Fruit fly (Drosophila melanogaster) whole organism, prepupa: ENCODE data around the gene Rpn1.
A peak's percentile ranks its signal among the peaks of the same experiment; 100 is the strongest.

Experiments
- Blimp-1 ChIP-seq: fragments of 200-800 bp; sonication (Bioruptor generic); optimal IDR thresholded peaks from 3 replicates; lab custom pipeline; 2017; ENCODE audit warnings: missing biosample characterization, missing genetic modification characterization, mild to moderate bottlenecking, moderate library complexity, missing genetic modification reagents
- CG10669 ChIP-seq: fragments of 200-800 bp; sonication (Bioruptor generic); optimal IDR thresholded peaks from 3 replicates; lab custom pipeline; 2018; ENCODE audit warnings: missing biosample characterization, mild to moderate bottlenecking, missing genetic modification characterization, moderate library complexity
- CG11294 ChIP-seq: fragments of 200-800 bp; sonication (Bioruptor generic); IDR thresholded peaks from 2 replicates; pipeline ENCODE4 v1.3.6; 2022; ENCODE audit warnings: missing biosample characterization, missing genetic modification characterization
- CG11762 ChIP-seq: fragments of 200-800 bp; sonication (Bioruptor generic); optimal IDR thresholded peaks from 3 replicates; lab custom pipeline; 2016; ENCODE audit warnings: missing biosample characterization, missing genetic modification characterization; ENCODE audit not compliant: insufficient read depth
- CG11902 ChIP-seq: fragments of 200-800 bp; sonication (Bioruptor generic); optimal IDR thresholded peaks from 3 replicates; lab custom pipeline; 2016; ENCODE audit warnings: missing biosample characterization, missing genetic modification characterization
- CG15336 ChIP-seq: fragments of 200-800 bp; sonication (Bioruptor generic); IDR thresholded peaks from 2 replicates; pipeline ENCODE4 v1.3.6; 2022; ENCODE audit warnings: missing biosample characterization, missing genetic modification characterization
- CG1621 ChIP-seq: fragments of 200-800 bp; sonication (Bioruptor generic); optimal IDR thresholded peaks from 3 replicates; lab custom pipeline; 2018; ENCODE audit warnings: missing biosample characterization, mild to moderate bottlenecking, missing genetic modification characterization
- CG16779 ChIP-seq: fragments of 200-800 bp; sonication (Bioruptor generic); optimal IDR thresholded peaks from 3 replicates; lab custom pipeline; 2017; ENCODE audit warnings: missing biosample characterization, mild to moderate bottlenecking, missing genetic modification characterization
- CG31627 ChIP-seq: fragments of 200-800 bp; sonication (Bioruptor generic); optimal IDR thresholded peaks from 3 replicates; lab custom pipeline; 2016; ENCODE audit warnings: missing biosample characterization, missing genetic modification characterization
- CG32006 ChIP-seq: fragments of 200-800 bp; sonication (Bioruptor generic); optimal IDR thresholded peaks from 3 replicates; lab custom pipeline; 2017; ENCODE audit warnings: missing biosample characterization, mild to moderate bottlenecking, missing genetic modification characterization
- CG34406 ChIP-seq: fragments of 200-800 bp; sonication (Bioruptor generic); optimal IDR thresholded peaks from 3 replicates; lab custom pipeline; 2016; ENCODE audit warnings: missing biosample characterization, missing genetic modification characterization
- CG3919 ChIP-seq: fragments of 200-800 bp; sonication (Bioruptor generic); optimal IDR thresholded peaks from 3 replicates; lab custom pipeline; 2016; ENCODE audit warnings: missing biosample characterization, missing genetic modification characterization
- CG4318 ChIP-seq: fragments of 200-800 bp; sonication (Bioruptor generic); optimal IDR thresholded peaks from 3 replicates; lab custom pipeline; 2017; ENCODE audit warnings: missing biosample characterization, mild to moderate bottlenecking, missing genetic modification characterization
- CG6163 ChIP-seq: fragments of 200-800 bp; sonication (Bioruptor generic); IDR thresholded peaks from 3 replicates; pipeline ENCODE4 v1.3.6; 2022; ENCODE audit warnings: missing biosample characterization, missing genetic modification characterization
- CG6792 ChIP-seq: fragments of 200-800 bp; sonication (Bioruptor generic); optimal IDR thresholded peaks from 3 replicates; lab custom pipeline; 2016; ENCODE audit warnings: missing biosample characterization, missing genetic modification characterization
- CG6808 ChIP-seq: fragments of 200-800 bp; sonication (Bioruptor generic); optimal IDR thresholded peaks from 3 replicates; lab custom pipeline; 2017; ENCODE audit warnings: missing biosample characterization, missing genetic modification characterization, mild to moderate bottlenecking, moderate library complexity, missing genetic modification reagents
- CG6854 ChIP-seq: fragments of 200-800 bp; sonication (Bioruptor generic); optimal IDR thresholded peaks from 2 replicates; lab custom pipeline; 2017; ENCODE audit warnings: missing biosample characterization, mild to moderate bottlenecking, missing genetic modification characterization
- CG8119 ChIP-seq: fragments of 200-800 bp; sonication (Bioruptor generic); IDR thresholded peaks from 3 replicates; pipeline ENCODE4 v1.3.6; 2022; ENCODE audit warnings: missing biosample characterization, missing genetic modification characterization
- CG8319 ChIP-seq: fragments of 200-800 bp; sonication (Bioruptor generic); optimal IDR thresholded peaks from 3 replicates; lab custom pipeline; 2016; ENCODE audit warnings: missing biosample characterization, missing genetic modification characterization
- CG8632 ChIP-seq: fragments of 200-800 bp; sonication (Bioruptor generic); optimal IDR thresholded peaks from 3 replicates; lab custom pipeline; 2016; ENCODE audit warnings: missing biosample characterization, missing genetic modification characterization
- CG9139 ChIP-seq: fragments of 200-800 bp; sonication (Bioruptor generic); optimal IDR thresholded peaks from 3 replicates; lab custom pipeline; 2017; ENCODE audit warnings: missing biosample characterization, mild to moderate bottlenecking, missing genetic modification characterization
- Eip75B ChIP-seq: fragments of 200-800 bp; sonication (Bioruptor generic); optimal IDR thresholded peaks from 3 replicates; lab custom pipeline; 2016; ENCODE audit warnings: missing biosample characterization, missing genetic modification characterization
- Eip78C ChIP-seq: fragments of 200-800 bp; sonication (Bioruptor generic); peaks from one replicate; lab custom pipeline; 2016; ENCODE audit warnings: missing biosample characterization, missing genetic modification characterization
- Eip93F ChIP-seq: fragments of 200-800 bp; sonication (Bioruptor generic); optimal IDR thresholded peaks from 2 replicates; lab custom pipeline; 2016; ENCODE audit warnings: missing biosample characterization, mild to moderate bottlenecking, missing genetic modification characterization
- Ets21C ChIP-seq: fragments of 200-800 bp; sonication (Bioruptor generic); optimal IDR thresholded peaks from 3 replicates; lab custom pipeline; 2016; ENCODE audit warnings: missing biosample characterization, missing genetic modification characterization
- Ets96B ChIP-seq: fragments of 200-800 bp; optimal IDR thresholded peaks from 2 replicates; lab custom pipeline; 2019; ENCODE audit warnings: missing biosample characterization, mild to moderate bottlenecking, missing genetic modification characterization, moderate library complexity
- Gug ChIP-seq: fragments of 200-800 bp; sonication (Bioruptor generic); IDR thresholded peaks from 2 replicates; pipeline ENCODE4 v1.3.6; 2022; ENCODE audit warnings: missing biosample characterization, missing genetic modification characterization
- Hr38 ChIP-seq: sonication (Bioruptor generic); optimal IDR thresholded peaks from 2 replicates; lab custom pipeline; 2016; ENCODE audit warnings: missing biosample characterization, missing genetic modification characterization
- Hr39 ChIP-seq: fragments of 200-800 bp; sonication (Bioruptor generic); optimal IDR thresholded peaks from 2 replicates; lab custom pipeline; 2016; ENCODE audit warnings: missing biosample characterization, missing genetic modification characterization
- Hr4 ChIP-seq: fragments of 200-800 bp; sonication (Bioruptor generic); optimal IDR thresholded peaks from 3 replicates; lab custom pipeline; 2016; ENCODE audit warnings: missing biosample characterization, missing genetic modification characterization
- Lpt ChIP-seq: fragments of 200-800 bp; sonication (Bioruptor generic); optimal IDR thresholded peaks from 3 replicates; lab custom pipeline; 2016; ENCODE audit warnings: missing biosample characterization, missing genetic modification characterization
- Met ChIP-seq: fragments of 200-800 bp; sonication (Bioruptor generic); optimal IDR thresholded peaks from 3 replicates; lab custom pipeline; 2016; ENCODE audit warnings: missing biosample characterization, missing genetic modification characterization
- OdsH ChIP-seq: fragments of 200-800 bp; sonication (Bioruptor generic); optimal IDR thresholded peaks from 3 replicates; lab custom pipeline; 2016; ENCODE audit warnings: missing biosample characterization, missing genetic modification characterization
- Smox ChIP-seq: fragments of 200-800 bp; sonication (Bioruptor generic); optimal IDR thresholded peaks from 3 replicates; lab custom pipeline; 2016; ENCODE audit warnings: missing biosample characterization, missing genetic modification characterization
- Sox102F ChIP-seq: fragments of 200-800 bp; sonication (Bioruptor generic); optimal IDR thresholded peaks from 2 replicates; lab custom pipeline; 2016; ENCODE audit warnings: missing biosample characterization, mild to moderate bottlenecking, missing genetic modification characterization
- Sox15 ChIP-seq: fragments of 200-800 bp; sonication (Bioruptor generic); optimal IDR thresholded peaks from 3 replicates; lab custom pipeline; 2016; ENCODE audit warnings: missing biosample characterization, missing genetic modification characterization
- achi ChIP-seq: fragments of 200-800 bp; sonication (Bioruptor generic); optimal IDR thresholded peaks from 3 replicates; lab custom pipeline; 2016; ENCODE audit warnings: missing biosample characterization, missing genetic modification characterization
- acj6 ChIP-seq: fragments of 200-800 bp; sonication (Bioruptor generic); optimal IDR thresholded peaks from 3 replicates; lab custom pipeline; 2016; ENCODE audit warnings: missing biosample characterization, missing genetic modification characterization
- dac ChIP-seq: fragments of 200-800 bp; sonication (Bioruptor generic); optimal IDR thresholded peaks from 2 replicates; lab custom pipeline; 2017; ENCODE audit warnings: missing biosample characterization, mild to moderate bottlenecking, missing genetic modification characterization
- dsx ChIP-seq: fragments of 200-800 bp; optimal IDR thresholded peaks from 3 replicates; lab custom pipeline; 2019; ENCODE audit warnings: missing biosample characterization, mild to moderate bottlenecking, missing genetic modification characterization, moderate library complexity; ENCODE audit not compliant: poor library complexity, severe bottlenecking
- esn ChIP-seq: fragments of 200-800 bp; sonication (Bioruptor generic); optimal IDR thresholded peaks from 2 replicates; lab custom pipeline; 2016; ENCODE audit warnings: missing biosample characterization, mild to moderate bottlenecking, missing genetic modification characterization, moderate library complexity
- fd59A ChIP-seq: fragments of 200-800 bp; sonication (Bioruptor generic); optimal IDR thresholded peaks from 2 replicates; lab custom pipeline; 2017; ENCODE audit warnings: missing biosample characterization, mild to moderate bottlenecking, missing genetic modification characterization, missing genetic modification reagents
- net ChIP-seq: fragments of 200-800 bp; sonication (Bioruptor generic); optimal IDR thresholded peaks from 3 replicates; lab custom pipeline; 2016; ENCODE audit warnings: missing biosample characterization, missing genetic modification characterization
- pdm3 ChIP-seq: fragments of 200-800 bp; sonication (Bioruptor generic); optimal IDR thresholded peaks from 3 replicates; lab custom pipeline; 2016; ENCODE audit warnings: missing biosample characterization, missing genetic modification characterization
- salr ChIP-seq, 2 experiments: fragments of 200-800 bp; sonication (Bioruptor generic); optimal IDR thresholded peaks; 3 replicates each; lab custom pipeline; 2016 to 2018; ENCODE audit warnings: missing biosample characterization in 2 of 2, missing genetic modification characterization in 2 of 2, mild to moderate bottlenecking in 1 of 2
- spab ChIP-seq: fragments of 200-800 bp; sonication (Bioruptor generic); optimal IDR thresholded peaks from 2 replicates; lab custom pipeline; 2017; ENCODE audit warnings: missing biosample characterization, mild to moderate bottlenecking, missing genetic modification characterization, missing genetic modification reagents
- ss ChIP-seq, 2 experiments: fragments of 200-800 bp; sonication (Bioruptor generic); optimal IDR thresholded peaks; 2 replicates in 1 of 2; 3 replicates in 1 of 2; lab custom pipeline; 2017 to 2018; ENCODE audit warnings: mild to moderate bottlenecking in 2 of 2, missing biosample characterization in 2 of 2, missing genetic modification characterization in 2 of 2, moderate library complexity in 1 of 2
- svp ChIP-seq: fragments of 200-800 bp; sonication (Bioruptor generic); peaks from one replicate; lab custom pipeline; 2016; ENCODE audit warnings: missing biosample characterization, missing genetic modification characterization
- topi ChIP-seq: fragments of 200-800 bp; sonication (Bioruptor generic); optimal IDR thresholded peaks from 3 replicates; lab custom pipeline; 2016; ENCODE audit warnings: missing biosample characterization, missing genetic modification characterization
- vri ChIP-seq: fragments of 200-800 bp; sonication (Bioruptor generic); optimal IDR thresholded peaks from 3 replicates; lab custom pipeline; 2016; ENCODE audit warnings: missing biosample characterization, mild to moderate bottlenecking, missing genetic modification characterization

Rpn1 gene

dm6 chr3L:19870843-19871666 is 43.8 kb upstream of the Rpn1 start, which contains the start of the genes Rab8 and Usp32:
Gene Rab8 (minus strand): TSS chr3L:19871078.
Gene Usp32 (plus strand): TSS chr3L:19871139.
- TF ChIP-seq CG6163 (GFP tag; lab: Robert Waterston, UW): peak; percentile 42; the same call in 2 of the 3 replicates
- TF ChIP-seq CG16779 (tag; lab: Kevin White, UChicago): peak; percentile 5
- 0 out of 2 replicates have a peak, but pooled peaks have one; percentile 23 for TF ChIP-seq Gug (GFP tag; lab: Robert Waterston, UW)
- no peak for TF ChIP-seq CG8319 (GFP tag; lab: Kevin White, UChicago)
- TF ChIP-seq Eip75B (GFP tag; lab: Kevin White, UChicago): peak; percentile 47
- TF ChIP-seq pdm3: no peak
- TF ChIP-seq CG6808 (GFP tag; lab: Kevin White, UChicago): no peak
- TF ChIP-seq dsx (GFP tag; lab: Kevin White, UChicago): peak; percentile 2
- TF ChIP-seq CG31627: peak; percentile 57
- no peak for TF ChIP-seq CG10669 (GFP tag; lab: Kevin White, UChicago)
- no peak for TF ChIP-seq CG11762 (GFP tag; lab: Kevin White, UChicago)
- TF ChIP-seq achi (GFP tag; lab: Kevin White, UChicago): no peak
- TF ChIP-seq vri (GFP tag; lab: Kevin White, UChicago): peak; percentile 76
- TF ChIP-seq Smox (GFP tag; lab: Kevin White, UChicago): no peak
- no peak for TF ChIP-seq CG6854 (GFP tag; lab: Kevin White, UChicago)
- TF ChIP-seq CG1621 (tag; lab: Kevin White, UChicago): peak; percentile 99
- TF ChIP-seq Ets21C: no peak
- TF ChIP-seq Hr39 (GFP tag; lab: Kevin White, UChicago): no peak
- TF ChIP-seq OdsH (GFP tag; lab: Kevin White, UChicago): no peak
- no peak for TF ChIP-seq CG32006 (GFP tag; lab: Kevin White, UChicago)
- TF ChIP-seq CG11902 (GFP tag; lab: Kevin White, UChicago): no peak
- no peak for TF ChIP-seq dac
- TF ChIP-seq topi (GFP tag; lab: Kevin White, UChicago): peak; percentile 50
- no peak for TF ChIP-seq CG4318 (GFP tag; lab: Kevin White, UChicago)
- no peak for TF ChIP-seq Hr38 (GFP tag; lab: Kevin White, UChicago)
- TF ChIP-seq CG9139: peak; percentile 39
- TF ChIP-seq Blimp-1 (GFP tag; lab: Kevin White, UChicago): no peak
- peak; percentile 28 for TF ChIP-seq CG8632 (GFP tag; lab: Kevin White, UChicago)
- peak; percentile 59 for TF ChIP-seq Met (GFP tag; lab: Kevin White, UChicago)
- no peak for TF ChIP-seq spab (GFP tag; lab: Kevin White, UChicago)
- no peak for TF ChIP-seq net
- TF ChIP-seq Ets96B: no peak
- TF ChIP-seq svp: peak; percentile 76
- 0 out of 2 replicates have a peak, but pooled peaks have one; percentile 20 for TF ChIP-seq CG15336
- TF ChIP-seq Eip93F (GFP tag; lab: Kevin White, UChicago): no peak
- peak; percentile 28 for TF ChIP-seq acj6 (GFP tag; lab: Kevin White, UChicago)
- peak; percentile 68 for TF ChIP-seq esn (GFP tag; lab: Kevin White, UChicago)
- peak in 1 of 2 experiments; percentile 66 for TF ChIP-seq ss (GFP tag; optimal IDR thresholded peaks at IDR 0.05; lab: Kevin White, UChicago)
- TF ChIP-seq Hr4 (GFP tag; lab: Kevin White, UChicago): peak; percentile 3
- TF ChIP-seq Eip78C (GFP tag; lab: Kevin White, UChicago): peak; percentile 87
- peak; percentile 23 for TF ChIP-seq CG6792
- no peak for TF ChIP-seq Sox15
- TF ChIP-seq salr (GFP tag; optimal IDR thresholded peaks at IDR 0.05; lab: Kevin White, UChicago): peak; percentile 13 to 18
- TF ChIP-seq fd59A (GFP tag; lab: Kevin White, UChicago): no peak
- TF ChIP-seq CG3919 (GFP tag; lab: Kevin White, UChicago): no peak
- no peak for TF ChIP-seq CG8119 (GFP tag; lab: Robert Waterston, UW)
- TF ChIP-seq CG11294 (GFP tag; lab: Robert Waterston, UW): no peak
- TF ChIP-seq Sox102F (GFP tag; lab: Kevin White, UChicago): peak; percentile 71
- peak; percentile 3 for TF ChIP-seq Lpt (GFP tag; lab: Kevin White, UChicago)
- TF ChIP-seq CG34406: peak; percentile 11
